Fruit fly (Drosophila melanogaster) whole organism, prepupa: ENCODE data around the gene Cog3.

Experiments used
- Blimp-1 ChIP-seq: fragments of 200-800 bp; sonication (Bioruptor generic); optimal IDR thresholded peaks from 3 replicates; lab custom pipeline; 2017; ENCODE audit warnings: missing biosample characterization, missing genetic modification characterization, mild to moderate bottlenecking, moderate library complexity, missing genetic modification reagents
- CG10631 ChIP-seq: fragments of 200-800 bp; sonication (Bioruptor generic); optimal IDR thresholded peaks from 2 replicates; lab custom pipeline; 2016; ENCODE audit warnings: missing biosample characterization, missing genetic modification characterization
- CG10669 ChIP-seq: fragments of 200-800 bp; sonication (Bioruptor generic); optimal IDR thresholded peaks from 3 replicates; lab custom pipeline; 2018; ENCODE audit warnings: missing biosample characterization, mild to moderate bottlenecking, missing genetic modification characterization, moderate library complexity
- CG11762 ChIP-seq: fragments of 200-800 bp; sonication (Bioruptor generic); optimal IDR thresholded peaks from 3 replicates; lab custom pipeline; 2016; ENCODE audit warnings: missing biosample characterization, missing genetic modification characterization; ENCODE audit not compliant: insufficient read depth
- CG15336 ChIP-seq: fragments of 200-800 bp; sonication (Bioruptor generic); IDR thresholded peaks from 2 replicates; pipeline ENCODE4 v1.3.6; 2022; ENCODE audit warnings: missing biosample characterization, missing genetic modification characterization
- CG1621 ChIP-seq: fragments of 200-800 bp; sonication (Bioruptor generic); optimal IDR thresholded peaks from 3 replicates; lab custom pipeline; 2018; ENCODE audit warnings: missing biosample characterization, mild to moderate bottlenecking, missing genetic modification characterization
- CG16779 ChIP-seq: fragments of 200-800 bp; sonication (Bioruptor generic); optimal IDR thresholded peaks from 3 replicates; lab custom pipeline; 2017; ENCODE audit warnings: missing biosample characterization, mild to moderate bottlenecking, missing genetic modification characterization
- CG3032 ChIP-seq: fragments of 200-800 bp; optimal IDR thresholded peaks from 2 replicates; lab custom pipeline; 2019; ENCODE audit warnings: missing biosample characterization, mild to moderate bottlenecking, missing genetic modification characterization, moderate library complexity
- CG31627 ChIP-seq: fragments of 200-800 bp; sonication (Bioruptor generic); optimal IDR thresholded peaks from 3 replicates; lab custom pipeline; 2016; ENCODE audit warnings: missing biosample characterization, missing genetic modification characterization
- CG34406 ChIP-seq: fragments of 200-800 bp; sonication (Bioruptor generic); optimal IDR thresholded peaks from 3 replicates; lab custom pipeline; 2016; ENCODE audit warnings: missing biosample characterization, missing genetic modification characterization
- CG4318 ChIP-seq: fragments of 200-800 bp; sonication (Bioruptor generic); optimal IDR thresholded peaks from 3 replicates; lab custom pipeline; 2017; ENCODE audit warnings: missing biosample characterization, mild to moderate bottlenecking, missing genetic modification characterization
- CG6276 ChIP-seq: fragments of 200-800 bp; sonication (Bioruptor generic); optimal IDR thresholded peaks from 2 replicates; lab custom pipeline; 2017; ENCODE audit warnings: missing biosample characterization, mild to moderate bottlenecking, missing genetic modification characterization
- CG6792 ChIP-seq: fragments of 200-800 bp; sonication (Bioruptor generic); optimal IDR thresholded peaks from 3 replicates; lab custom pipeline; 2016; ENCODE audit warnings: missing biosample characterization, missing genetic modification characterization
- CG6854 ChIP-seq: fragments of 200-800 bp; sonication (Bioruptor generic); optimal IDR thresholded peaks from 2 replicates; lab custom pipeline; 2017; ENCODE audit warnings: missing biosample characterization, mild to moderate bottlenecking, missing genetic modification characterization
- CG8119 ChIP-seq: fragments of 200-800 bp; sonication (Bioruptor generic); IDR thresholded peaks from 3 replicates; pipeline ENCODE4 v1.3.6; 2022; ENCODE audit warnings: missing biosample characterization, missing genetic modification characterization
- CG8319 ChIP-seq: fragments of 200-800 bp; sonication (Bioruptor generic); optimal IDR thresholded peaks from 3 replicates; lab custom pipeline; 2016; ENCODE audit warnings: missing biosample characterization, missing genetic modification characterization
- CG8632 ChIP-seq: fragments of 200-800 bp; sonication (Bioruptor generic); optimal IDR thresholded peaks from 3 replicates; lab custom pipeline; 2016; ENCODE audit warnings: missing biosample characterization, missing genetic modification characterization
- Eip75B ChIP-seq: fragments of 200-800 bp; sonication (Bioruptor generic); optimal IDR thresholded peaks from 3 replicates; lab custom pipeline; 2016; ENCODE audit warnings: missing biosample characterization, missing genetic modification characterization
- Eip78C ChIP-seq: fragments of 200-800 bp; sonication (Bioruptor generic); peaks from one replicate; lab custom pipeline; 2016; ENCODE audit warnings: missing biosample characterization, missing genetic modification characterization
- Eip93F ChIP-seq: fragments of 200-800 bp; sonication (Bioruptor generic); optimal IDR thresholded peaks from 2 replicates; lab custom pipeline; 2016; ENCODE audit warnings: missing biosample characterization, mild to moderate bottlenecking, missing genetic modification characterization
- Ets21C ChIP-seq: fragments of 200-800 bp; sonication (Bioruptor generic); optimal IDR thresholded peaks from 3 replicates; lab custom pipeline; 2016; ENCODE audit warnings: missing biosample characterization, missing genetic modification characterization
- Ets96B ChIP-seq: fragments of 200-800 bp; optimal IDR thresholded peaks from 2 replicates; lab custom pipeline; 2019; ENCODE audit warnings: missing biosample characterization, mild to moderate bottlenecking, missing genetic modification characterization, moderate library complexity
- Gug ChIP-seq: fragments of 200-800 bp; sonication (Bioruptor generic); IDR thresholded peaks from 2 replicates; pipeline ENCODE4 v1.3.6; 2022; ENCODE audit warnings: missing biosample characterization, missing genetic modification characterization
- Hr38 ChIP-seq: sonication (Bioruptor generic); optimal IDR thresholded peaks from 2 replicates; lab custom pipeline; 2016; ENCODE audit warnings: missing biosample characterization, missing genetic modification characterization
- Hr39 ChIP-seq: fragments of 200-800 bp; sonication (Bioruptor generic); optimal IDR thresholded peaks from 2 replicates; lab custom pipeline; 2016; ENCODE audit warnings: missing biosample characterization, missing genetic modification characterization
- Hr4 ChIP-seq: fragments of 200-800 bp; sonication (Bioruptor generic); optimal IDR thresholded peaks from 3 replicates; lab custom pipeline; 2016; ENCODE audit warnings: missing biosample characterization, missing genetic modification characterization
- Lpt ChIP-seq: fragments of 200-800 bp; sonication (Bioruptor generic); optimal IDR thresholded peaks from 3 replicates; lab custom pipeline; 2016; ENCODE audit warnings: missing biosample characterization, missing genetic modification characterization
- Met ChIP-seq: fragments of 200-800 bp; sonication (Bioruptor generic); optimal IDR thresholded peaks from 3 replicates; lab custom pipeline; 2016; ENCODE audit warnings: missing biosample characterization, missing genetic modification characterization
- OdsH ChIP-seq: fragments of 200-800 bp; sonication (Bioruptor generic); optimal IDR thresholded peaks from 3 replicates; lab custom pipeline; 2016; ENCODE audit warnings: missing biosample characterization, missing genetic modification characterization
- Smox ChIP-seq: fragments of 200-800 bp; sonication (Bioruptor generic); optimal IDR thresholded peaks from 3 replicates; lab custom pipeline; 2016; ENCODE audit warnings: missing biosample characterization, missing genetic modification characterization
- Sox102F ChIP-seq: fragments of 200-800 bp; sonication (Bioruptor generic); optimal IDR thresholded peaks from 2 replicates; lab custom pipeline; 2016; ENCODE audit warnings: missing biosample characterization, mild to moderate bottlenecking, missing genetic modification characterization
- Sox14 ChIP-seq: fragments of 200-800 bp; sonication (Bioruptor generic); optimal IDR thresholded peaks from 3 replicates; lab custom pipeline; 2016; ENCODE audit warnings: missing biosample characterization, missing genetic modification characterization
- Sox15 ChIP-seq: fragments of 200-800 bp; sonication (Bioruptor generic); optimal IDR thresholded peaks from 3 replicates; lab custom pipeline; 2016; ENCODE audit warnings: missing biosample characterization, missing genetic modification characterization
- acj6 ChIP-seq: fragments of 200-800 bp; sonication (Bioruptor generic); optimal IDR thresholded peaks from 3 replicates; lab custom pipeline; 2016; ENCODE audit warnings: missing biosample characterization, missing genetic modification characterization
- cyc ChIP-seq: fragments of 200-800 bp; sonication (Bioruptor generic); optimal IDR thresholded peaks from 3 replicates; lab custom pipeline; 2016; ENCODE audit warnings: missing biosample characterization, missing genetic modification characterization
- eg ChIP-seq: fragments of 200-800 bp; sonication (Bioruptor generic); IDR thresholded peaks from 3 replicates; pipeline ENCODE4 v1.3.6; 2022; ENCODE audit warnings: missing biosample characterization, missing genetic modification characterization
- esn ChIP-seq: fragments of 200-800 bp; sonication (Bioruptor generic); optimal IDR thresholded peaks from 2 replicates; lab custom pipeline; 2016; ENCODE audit warnings: missing biosample characterization, mild to moderate bottlenecking, missing genetic modification characterization, moderate library complexity
- fd59A ChIP-seq: fragments of 200-800 bp; sonication (Bioruptor generic); optimal IDR thresholded peaks from 2 replicates; lab custom pipeline; 2017; ENCODE audit warnings: missing biosample characterization, mild to moderate bottlenecking, missing genetic modification characterization, missing genetic modification reagents
- fkh ChIP-seq: fragments of 200-800 bp; sonication (Bioruptor generic); optimal IDR thresholded peaks from 3 replicates; lab custom pipeline; 2017; ENCODE audit warnings: missing biosample characterization, mild to moderate bottlenecking, missing genetic modification characterization, moderate library complexity
- lz ChIP-seq: fragments of 200-800 bp; sonication (Bioruptor generic); optimal IDR thresholded peaks from 3 replicates; lab custom pipeline; 2016; ENCODE audit warnings: missing biosample characterization, missing genetic modification characterization
- net ChIP-seq: fragments of 200-800 bp; sonication (Bioruptor generic); optimal IDR thresholded peaks from 3 replicates; lab custom pipeline; 2016; ENCODE audit warnings: missing biosample characterization, missing genetic modification characterization
- pdm3 ChIP-seq: fragments of 200-800 bp; sonication (Bioruptor generic); optimal IDR thresholded peaks from 3 replicates; lab custom pipeline; 2016; ENCODE audit warnings: missing biosample characterization, missing genetic modification characterization
- salr ChIP-seq, 2 experiments: fragments of 200-800 bp; sonication (Bioruptor generic); optimal IDR thresholded peaks; 3 replicates each; lab custom pipeline; 2016 to 2018; ENCODE audit warnings: missing biosample characterization in 2 of 2, missing genetic modification characterization in 2 of 2, mild to moderate bottlenecking in 1 of 2
- spab ChIP-seq: fragments of 200-800 bp; sonication (Bioruptor generic); optimal IDR thresholded peaks from 2 replicates; lab custom pipeline; 2017; ENCODE audit warnings: missing biosample characterization, mild to moderate bottlenecking, missing genetic modification characterization, missing genetic modification reagents
- ss ChIP-seq, 2 experiments: fragments of 200-800 bp; sonication (Bioruptor generic); optimal IDR thresholded peaks; 2 replicates in 1 of 2; 3 replicates in 1 of 2; lab custom pipeline; 2017 to 2018; ENCODE audit warnings: mild to moderate bottlenecking in 2 of 2, missing biosample characterization in 2 of 2, missing genetic modification characterization in 2 of 2, moderate library complexity in 1 of 2
- svp ChIP-seq: fragments of 200-800 bp; sonication (Bioruptor generic); peaks from one replicate; lab custom pipeline; 2016; ENCODE audit warnings: missing biosample characterization, missing genetic modification characterization
- topi ChIP-seq: fragments of 200-800 bp; sonication (Bioruptor generic); optimal IDR thresholded peaks from 3 replicates; lab custom pipeline; 2016; ENCODE audit warnings: missing biosample characterization, missing genetic modification characterization
- vri ChIP-seq: fragments of 200-800 bp; sonication (Bioruptor generic); optimal IDR thresholded peaks from 3 replicates; lab custom pipeline; 2016; ENCODE audit warnings: missing biosample characterization, mild to moderate bottlenecking, missing genetic modification characterization

Gene Cog3

dm6 chr2L:3441158-3441557 is 15.7 kb downstream of the Cog3 start:
- TF ChIP-seq esn (GFP tag; lab: Kevin White, UChicago) (no peak), CG4318 (no peak), CG34406 (GFP tag; lab: Kevin White, UChicago) (no peak), cyc (GFP tag; lab: Kevin White, UChicago) (no peak), acj6 (GFP tag; lab: Kevin White, UChicago) (no peak), eg (GFP tag; lab: Robert Waterston, UW) (no peak), CG6276 (GFP tag; lab: Kevin White, UChicago) (no peak), Blimp-1 (no peak), CG10631 (no peak), CG1621 (tag; lab: Kevin White, UChicago) (no peak), CG15336 (no peak), Smox (GFP tag; lab: Kevin White, UChicago) (no peak), Eip93F (GFP tag; lab: Kevin White, UChicago) (no peak), CG3032 (tag; lab: Kevin White, UChicago) (no peak), CG8119 (GFP tag; lab: Robert Waterston, UW) (no peak), OdsH (GFP tag; lab: Kevin White, UChicago) (no peak), Eip78C (GFP tag; lab: Kevin White, UChicago) (no peak), CG31627 (GFP tag; lab: Kevin White, UChicago) (no peak), vri (GFP tag; lab: Kevin White, UChicago) (no peak), Gug (GFP tag; lab: Robert Waterston, UW) (no peak)

dm6 chr2L:3440322-3440721 is 16.5 kb downstream of the Cog3 start:
- TF ChIP-seq Hr39 (GFP tag; lab: Kevin White, UChicago) (peak; percentile 40), CG34406 (GFP tag; lab: Kevin White, UChicago) (no peak), esn (GFP tag; lab: Kevin White, UChicago) (peak; percentile 63), ss (GFP tag; optimal IDR thresholded peaks at IDR 0.05; lab: Kevin White, UChicago) (no peak), eg (GFP tag; lab: Robert Waterston, UW) (peak; percentile 93), Sox15 (no peak), topi (no peak), Lpt (GFP tag; lab: Kevin White, UChicago) (peak; percentile 27), fkh (GFP tag; lab: Kevin White, UChicago) (no peak), pdm3 (GFP tag; lab: Kevin White, UChicago) (peak; percentile 82), Blimp-1 (no peak), Hr38 (peak; percentile 41), vri (GFP tag; lab: Kevin White, UChicago) (peak; percentile 23), Ets21C (GFP tag; lab: Kevin White, UChicago) (peak; percentile 30), lz (GFP tag; lab: Kevin White, UChicago) (peak; percentile 10), CG6792 (peak; percentile 65), Ets96B (tag; lab: Kevin White, UChicago) (peak; percentile 11), Sox14 (GFP tag; lab: Kevin White, UChicago) (peak; percentile 74), Hr4 (GFP tag; lab: Kevin White, UChicago) (peak; percentile 86), CG31627 (GFP tag; lab: Kevin White, UChicago) (peak; percentile 41), CG6854 (no peak), fd59A (GFP tag; lab: Kevin White, UChicago) (peak; percentile 53), CG8632 (GFP tag; lab: Kevin White, UChicago) (no peak), CG15336 (peak; percentile 83), Eip75B (GFP tag; lab: Kevin White, UChicago) (no peak), OdsH (GFP tag; lab: Kevin White, UChicago) (peak; percentile 83), Eip78C (GFP tag; lab: Kevin White, UChicago) (peak; percentile 57), net (GFP tag; lab: Kevin White, UChicago) (peak; percentile 9), Eip93F (GFP tag; lab: Kevin White, UChicago) (no peak), CG10631 (peak; percentile 59), Met (no peak), cyc (GFP tag; lab: Kevin White, UChicago) (no peak), CG8319 (GFP tag; lab: Kevin White, UChicago) (peak; percentile 58), CG11762 (GFP tag; lab: Kevin White, UChicago) (peak; percentile 70), spab (GFP tag; lab: Kevin White, UChicago) (peak; percentile 60), CG16779 (tag; lab: Kevin White, UChicago) (no peak), CG6276 (GFP tag; lab: Kevin White, UChicago) (peak; percentile 84), CG10669 (peak; percentile 49), svp (GFP tag; lab: Kevin White, UChicago) (peak; percentile 45), Sox102F (GFP tag; lab: Kevin White, UChicago) (peak; percentile 57), CG4318 (peak; percentile 33), salr (GFP tag; optimal IDR thresholded peaks at IDR 0.05; lab: Kevin White, UChicago) (peak in 1 of 2 experiments; percentile 49)
